Worm (Caenorhabditis elegans): ENCODE results near the gene nfyc-1.

DNA sequence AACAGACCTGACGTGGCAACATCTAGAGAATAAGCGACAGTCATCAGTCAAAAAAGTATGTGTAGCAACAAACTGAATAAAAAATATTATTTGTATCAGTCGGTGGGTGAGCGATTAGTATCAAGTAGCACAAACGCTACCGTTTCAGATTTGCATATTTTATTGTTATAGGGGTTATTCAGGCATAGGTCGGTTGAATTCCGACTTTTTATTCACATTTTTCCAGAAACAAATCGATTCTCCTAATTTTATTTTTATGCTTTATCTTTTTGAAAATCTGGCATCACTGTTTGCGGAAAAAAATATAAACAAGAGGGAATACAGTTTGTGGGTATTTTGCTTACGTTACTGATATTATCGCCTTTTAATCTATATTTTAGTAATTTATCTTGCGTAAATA lies 31.9 kb upstream of the nfyc-1 start, which contains the start of gene best-4:
- TF ChIP-seq K02D7.2 (tag; optimal IDR thresholded peaks at IDR 0.05) (no peak), pag-3 (tag; optimal IDR thresholded peaks at IDR 0.05; ENCODE audit: borderline replicate concordance) (no peak), C38D4.7 (GFP tag; optimal IDR thresholded peaks at IDR 0.05) (no peak), T23F11.4 (GFP tag; optimal IDR thresholded peaks at IDR 0.05) (no peak), ztf-16 (tag; optimal IDR thresholded peaks at IDR 0.05) (no peak), dmd-4 (tag; optimal IDR thresholded peaks at IDR 0.05; ENCODE audit: borderline replicate concordance) (no peak)
